Fruit fly (Drosophila melanogaster): ENCODE data around the gene sds22.
A peak's percentile ranks its signal among the peaks of the same experiment; 100 is the strongest.

The sds22 gene

DNA sequence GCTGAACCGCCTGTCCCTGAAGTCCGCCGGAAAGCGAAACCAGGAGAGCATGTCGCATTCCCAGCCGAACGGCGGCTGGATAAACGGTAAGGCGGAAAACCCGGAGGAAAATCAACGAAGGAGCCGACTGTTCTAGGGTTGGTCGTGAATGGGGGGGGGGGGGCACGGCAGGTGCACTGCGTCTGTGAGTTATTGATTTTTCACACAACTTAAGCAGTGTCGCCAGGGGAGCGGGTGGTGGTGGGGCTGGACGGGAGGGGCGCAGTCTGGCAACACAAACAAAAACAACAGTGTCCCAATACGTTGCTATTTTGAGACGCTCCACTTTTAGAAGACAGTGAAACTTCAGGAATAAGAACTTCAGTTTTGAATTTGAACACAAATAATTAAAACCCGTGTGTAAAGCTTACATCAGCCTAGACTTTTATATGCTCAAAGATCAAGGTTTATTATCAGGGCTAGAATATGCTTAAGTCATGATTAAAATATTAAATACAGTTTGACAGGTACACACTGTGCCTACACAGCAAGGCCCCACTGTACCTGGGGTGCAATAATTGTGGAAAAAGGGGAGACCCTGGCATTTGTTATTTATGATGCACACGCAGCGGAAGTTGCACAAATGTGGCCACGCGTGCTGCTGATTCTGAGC, 5.1 kb upstream of the sds22 start (continued):
- TF ChIP-seq Abd-B (GFP tag; optimal IDR thresholded peaks at IDR 0.05) (peak; percentile 30), CG4424 (GFP tag; optimal IDR thresholded peaks at IDR 0.05) (peak; percentile 69), fu2 (GFP tag; optimal IDR thresholded peaks at IDR 0.05) (no peak), CG15073 (GFP tag; optimal IDR thresholded peaks at IDR 0.05) (no peak), ap (GFP tag; IDR thresholded peaks at IDR 0.05) (peak; percentile 67), onecut (GFP tag; IDR thresholded peaks at IDR 0.05) (peak; percentile 100), Gug (GFP tag; IDR thresholded peaks at IDR 0.05) (peak; percentile 66; the same call in 3 of the 4 replicates), Rfx (GFP tag; IDR thresholded peaks at IDR 0.05) (peak; percentile 43; the same call in 1 of the 2 replicates), CG30403 (GFP tag; optimal IDR thresholded peaks at IDR 0.05) (peak; percentile 65), TFAM (GFP tag; optimal IDR thresholded peaks at IDR 0.05) (no peak), CG34422 (GFP tag; IDR thresholded peaks at IDR 0.05) (peak; percentile 35; the same call in 2 of the 3 replicates), fd102C (GFP tag; optimal IDR thresholded peaks at IDR 0.05) (no peak), CG12104 (GFP tag; optimal IDR thresholded peaks at IDR 0.05) (peak; percentile 29), CG17359 (tag; optimal IDR thresholded peaks at IDR 0.05) (peak; percentile 86), usp (GFP tag; optimal IDR thresholded peaks at IDR 0.05) (no peak), CG6272 (GFP tag; IDR thresholded peaks at IDR 0.05) (peak; percentile 40; the same call in 1 of the 2 replicates), eyg (GFP tag; optimal IDR thresholded peaks at IDR 0.05) (no peak), CG16815 (GFP tag; optimal IDR thresholded peaks at IDR 0.05) (peak; percentile 35), hbn (GFP tag; IDR thresholded peaks at IDR 0.05; ENCODE audit: partially characterized antibody) (no peak), CG7271 (tag; optimal IDR thresholded peaks at IDR 0.05) (no peak), chn (GFP tag; optimal IDR thresholded peaks at IDR 0.05) (peak; percentile 59), ind (GFP tag; optimal IDR thresholded peaks at IDR 0.05) (peak; percentile 64), Spps (tag; optimal IDR thresholded peaks at IDR 0.05) (peak; percentile 42), ase (GFP tag; IDR thresholded peaks at IDR 0.05) (0 out of 3 replicates have a peak, but pooled peaks have one; percentile 45), CG4282 (GFP tag; optimal IDR thresholded peaks at IDR 0.05) (no peak), CG10431 (GFP tag; optimal IDR thresholded peaks at IDR 0.05) (no peak), CG13296 (GFP tag; optimal IDR thresholded peaks at IDR 0.05) (peak; percentile 1), scrt (GFP tag; optimal IDR thresholded peaks at IDR 0.05) (no peak), Sry-β (GFP tag; optimal IDR thresholded peaks at IDR 0.05) (no peak), CG6813 (GFP tag; optimal IDR thresholded peaks at IDR 0.05) (peak; percentile 56), jing (GFP tag; optimal IDR thresholded peaks at IDR 0.05) (peak; percentile 40), CG12942 (GFP tag; optimal IDR thresholded peaks at IDR 0.05) (no peak), CG8388 (GFP tag; optimal IDR thresholded peaks at IDR 0.05) (peak; percentile 73), CG6254 (GFP tag; optimal IDR thresholded peaks at IDR 0.05) (peak; percentile 48), CG17385 (GFP tag; optimal IDR thresholded peaks at IDR 0.05) (peak; percentile 64), zen (tag; optimal IDR thresholded peaks at IDR 0.05) (peak; percentile 35), sens (GFP tag) (peak; percentile 94), CG6765 (GFP tag; optimal IDR thresholded peaks at IDR 0.05) (no peak), stwl (tag; optimal IDR thresholded peaks at IDR 0.05) (no peak), CG18262 (tag; optimal IDR thresholded peaks at IDR 0.05) (peak; percentile 81), slou (GFP tag; optimal IDR thresholded peaks at IDR 0.05) (no peak), HHEX (GFP tag; optimal IDR thresholded peaks at IDR 0.05) (peak; percentile 62), Mes4 (GFP tag; optimal IDR thresholded peaks at IDR 0.05) (no peak), sob (GFP tag; IDR thresholded peaks at IDR 0.05) (peak; percentile 67), CG14965 (GFP tag; optimal IDR thresholded peaks at IDR 0.05; ENCODE audit: borderline replicate concordance) (no peak), Bgb (GFP tag; IDR thresholded peaks at IDR 0.05; ENCODE audit: partially characterized antibody) (no peak), da (GFP tag; optimal IDR thresholded peaks at IDR 0.05) (no peak), insv (GFP tag; optimal IDR thresholded peaks at IDR 0.05) (no peak), dpn (GFP tag; optimal IDR thresholded peaks at IDR 0.05) (peak; percentile 6 to 64), CG8924 (tag; optimal IDR thresholded peaks at IDR 0.05) (peak; percentile 62)

Data from whole organism, embryonic.